Worm (Caenorhabditis elegans) whole organism, L4 larva: ENCODE results near the gene C55A1.7.

Experiments used
- D1046.2 ChIP-seq: fragments of 200-800 bp; sonication (Bioruptor generic); IDR thresholded peaks from 2 replicates; pipeline ENCODE4 v1.3.6; 2022; ENCODE audit warnings: missing genetic modification characterization, missing compliant biosample characterization
- T20F7.1 ChIP-seq: fragments of 200-800 bp; sonication (Bioruptor generic); optimal IDR thresholded peaks from 2 replicates; lab custom pipeline; 2018; ENCODE audit warnings: mild to moderate bottlenecking, missing genetic modification characterization, missing compliant biosample characterization
- T26A8.4 ChIP-seq: fragments of 200-800 bp; sonication (Bioruptor generic); IDR thresholded peaks from 2 replicates; pipeline ENCODE4 v1.3.6; 2022; ENCODE audit warnings: missing genetic modification characterization, missing compliant biosample characterization
- Y105C5A.15 ChIP-seq: fragments of 200-800 bp; sonication (Bioruptor generic); IDR thresholded peaks from 2 replicates; pipeline ENCODE4 v1.3.6; 2022; ENCODE audit warnings: missing genetic modification characterization, missing compliant biosample characterization
- Y48G9A.11 ChIP-seq: fragments of 200-800 bp; sonication (Bioruptor generic); IDR thresholded peaks from 2 replicates; pipeline ENCODE4 v1.3.6; 2022; ENCODE audit warnings: missing genetic modification reagents, missing genetic modification characterization, missing compliant biosample characterization
- ZK337.2 ChIP-seq: fragments of 200-800 bp; sonication (Bioruptor generic); IDR thresholded peaks from 2 replicates; pipeline ENCODE4 v1.3.6; 2022; ENCODE audit warnings: missing genetic modification reagents, missing genetic modification characterization, missing compliant biosample characterization
- aha-1 ChIP-seq: fragments of 150-350 bp; peaks from one replicate; lab custom pipeline; 2014; ENCODE audit warnings: missing biosample characterization, missing genetic modification characterization
- aly-2 ChIP-seq: sonication (generic microtip); optimal IDR thresholded peaks from 2 replicates; lab custom pipeline; 2018; ENCODE audit warnings: missing biosample characterization, missing genetic modification characterization
- ama-1 ChIP-seq: fragments of 150-350 bp; optimal IDR thresholded peaks from 2 replicates; lab custom pipeline; 2014; ENCODE audit warnings: inconsistent platforms, mixed read lengths
- ceh-28 ChIP-seq: fragments of 150-350 bp; optimal IDR thresholded peaks from 2 replicates; lab custom pipeline; 2014; ENCODE audit warnings: missing biosample characterization, missing genetic modification reagents, missing genetic modification characterization
- ceh-44 ChIP-seq: fragments of 200-800 bp; sonication (Bioruptor generic); IDR thresholded peaks from 2 replicates; pipeline ENCODE4 v1.3.6; 2022; ENCODE audit warnings: missing genetic modification reagents, missing genetic modification characterization, missing compliant biosample characterization
- ceh-62 ChIP-seq: sonication (generic microtip); optimal IDR thresholded peaks from 2 replicates; lab custom pipeline; 2017; ENCODE audit warnings: missing biosample characterization, missing genetic modification characterization
- ces-1 ChIP-seq: fragments of 150-350 bp; sonication (generic microtip); optimal IDR thresholded peaks from 4 replicates; lab custom pipeline; 2014; ENCODE audit warnings: missing biosample characterization, missing genetic modification reagents, missing genetic modification characterization
- cey-2 ChIP-seq: sonication (generic microtip); optimal IDR thresholded peaks from 3 replicates; lab custom pipeline; 2017; ENCODE audit warnings: missing genetic modification characterization, mild to moderate bottlenecking, missing compliant biosample characterization, antibody characterized with exemption, borderline replicate concordance; ENCODE audit not compliant: insufficient read depth
- dmd-6 ChIP-seq: fragments of 200-800 bp; sonication (Bioruptor generic); IDR thresholded peaks from 2 replicates; pipeline ENCODE4 v1.3.6; 2022; ENCODE audit warnings: missing genetic modification reagents, missing genetic modification characterization, missing compliant biosample characterization
- dpl-1 ChIP-seq: fragments of 150-350 bp; optimal IDR thresholded peaks from 2 replicates; lab custom pipeline; 2014; ENCODE audit warnings: missing biosample characterization, missing genetic modification reagents, missing genetic modification characterization
- egl-43 ChIP-seq: fragments of 200-800 bp; sonication (Bioruptor generic); IDR thresholded peaks from 2 replicates; pipeline ENCODE4 v1.3.6; 2022; ENCODE audit warnings: missing genetic modification reagents, missing genetic modification characterization, missing compliant biosample characterization
- fkh-10 ChIP-seq: fragments of 150-350 bp; optimal IDR thresholded peaks from 2 replicates; lab custom pipeline; 2014; ENCODE audit warnings: missing biosample characterization, missing genetic modification reagents, missing genetic modification characterization
- hlh-11 ChIP-seq: fragments of 200-800 bp; sonication (Bioruptor generic); optimal IDR thresholded peaks from 2 replicates; lab custom pipeline; 2018; ENCODE audit warnings: mild to moderate bottlenecking, missing genetic modification characterization, missing compliant biosample characterization
- hlh-30 ChIP-seq: sonication (generic microtip); optimal IDR thresholded peaks from 2 replicates; lab custom pipeline; 2017; ENCODE audit warnings: antibody characterized with exemption, mild to moderate bottlenecking, missing genetic modification characterization, missing compliant biosample characterization; ENCODE audit not compliant: insufficient read depth
- hmg-1.1 ChIP-seq: fragments of 200-800 bp; sonication (Bioruptor generic); IDR thresholded peaks from 2 replicates; pipeline ENCODE4 v1.3.6; 2022; ENCODE audit warnings: missing genetic modification reagents, missing genetic modification characterization, missing compliant biosample characterization
- jun-1 ChIP-seq: fragments of 150-350 bp; optimal IDR thresholded peaks from 2 replicates; lab custom pipeline; 2014; ENCODE audit warnings: missing biosample characterization, missing genetic modification reagents, missing genetic modification characterization
- lim-7 ChIP-seq: fragments of 200-800 bp; sonication (Bioruptor generic); IDR thresholded peaks from 2 replicates; pipeline ENCODE4 v1.3.6; 2022; ENCODE audit warnings: missing genetic modification characterization, missing compliant biosample characterization
- lin-13 ChIP-seq: fragments of 150-350 bp; optimal IDR thresholded peaks from 2 replicates; lab custom pipeline; 2014; ENCODE audit warnings: missing biosample characterization, missing genetic modification reagents, missing genetic modification characterization
- mxl-3 ChIP-seq: fragments of 200-800 bp; sonication (Bioruptor generic); optimal IDR thresholded peaks from 2 replicates; lab custom pipeline; 2018; ENCODE audit warnings: mild to moderate bottlenecking, missing genetic modification characterization, missing compliant biosample characterization
- nhr-10 ChIP-seq: fragments of 150-350 bp; optimal IDR thresholded peaks from 2 replicates; lab custom pipeline; 2014; ENCODE audit warnings: missing biosample characterization, missing genetic modification characterization
- nhr-11 ChIP-seq: fragments of 150-350 bp; optimal IDR thresholded peaks from 2 replicates; lab custom pipeline; 2014; ENCODE audit warnings: missing biosample characterization, missing genetic modification characterization
- nhr-111 ChIP-seq: fragments of 200-800 bp; sonication (Bioruptor generic); optimal IDR thresholded peaks from 2 replicates; lab custom pipeline; 2018; ENCODE audit warnings: mild to moderate bottlenecking, missing genetic modification characterization, missing compliant biosample characterization
- nhr-28 ChIP-seq: fragments of 150-350 bp; optimal IDR thresholded peaks from 2 replicates; lab custom pipeline; 2014; ENCODE audit warnings: missing biosample characterization, missing genetic modification characterization
- nhr-41 ChIP-seq: fragments of 200-800 bp; sonication (Bioruptor generic); IDR thresholded peaks from 2 replicates; pipeline ENCODE4 v1.3.6; 2022; ENCODE audit warnings: missing genetic modification reagents, missing genetic modification characterization, missing compliant biosample characterization
- snpc-1.2 ChIP-seq: fragments of 200-800 bp; sonication (Bioruptor generic); IDR thresholded peaks from 2 replicates; pipeline ENCODE4 v1.3.6; 2022; ENCODE audit warnings: missing genetic modification reagents, missing genetic modification characterization, missing compliant biosample characterization
- tra-1 ChIP-seq: fragments of 200-800 bp; sonication (Bioruptor generic); IDR thresholded peaks from 2 replicates; pipeline ENCODE4 v1.3.6; 2022; ENCODE audit warnings: missing genetic modification reagents, missing genetic modification characterization, missing compliant biosample characterization
- unc-130 ChIP-seq: sonication (generic microtip); optimal IDR thresholded peaks from 2 replicates; lab custom pipeline; 2016; ENCODE audit warnings: missing genetic modification reagents, missing genetic modification characterization, missing compliant biosample characterization
- zfp-2 ChIP-seq: sonication (generic microtip); optimal IDR thresholded peaks from 2 replicates; lab custom pipeline; 2016; ENCODE audit warnings: mild to moderate bottlenecking, missing genetic modification characterization, missing compliant biosample characterization
- zip-2 ChIP-seq: fragments of 150-350 bp; optimal IDR thresholded peaks from 2 replicates; lab custom pipeline; 2014; ENCODE audit warnings: missing biosample characterization, missing genetic modification characterization
- ztf-7 ChIP-seq: fragments of 150-350 bp; optimal IDR thresholded peaks from 2 replicates; lab custom pipeline; 2014; ENCODE audit warnings: missing biosample characterization, missing genetic modification characterization

The C55A1.7 gene

ce11 chrV:15658262-15659060 lies 11.0 kb upstream of the C55A1.7 start:
- TF ChIP-seq hlh-11 (tag; lab: Kevin White, UChicago) (peak; percentile 49), dmd-6 (GFP tag; lab: Robert Waterston, UW) (peak; percentile 49), nhr-11 (tag; lab: Kevin White, UChicago) (peak; percentile 4), hmg-1.1 (GFP tag; lab: Robert Waterston, UW) (no peak), aha-1 (peak; percentile 98)

ce11 chrV:15654124-15654523 lies 6.7 kb upstream of the C55A1.7 start, which contains the start of gene F53E4.2:
Gene F53E4.2, plus strand, starts transcription at chrV:15654424.
- TF ChIP-seq D1046.2 (GFP tag; lab: Robert Waterston, UW) (0 out of 2 replicates have a peak, but pooled peaks have one; percentile 16), nhr-28 (tag; lab: Kevin White, UChicago) (no peak)
- TF ChIP-seq, all 104 proteins: peak for 1

ce11 chrV:15652147-15652546 lies 4.7 kb upstream of the C55A1.7 start:
- TF ChIP-seq T26A8.4 (GFP tag; lab: Robert Waterston, UW) (0 out of 2 replicates have a peak, but pooled peaks have one; percentile 0), mxl-3 (GFP tag; lab: Kevin White, UChicago) (no peak), egl-43 (GFP tag; lab: Robert Waterston, UW) (0 out of 2 replicates have a peak, but pooled peaks have one; percentile 44), ama-1 (lab: Kevin White, UChicago) (peak; percentile 87), lin-13 (GFP tag; lab: Kevin White, UChicago) (no peak), lim-7 (GFP tag; lab: Robert Waterston, UW) (0 out of 2 replicates have a peak, but pooled peaks have one; percentile 34), jun-1 (no peak), snpc-1.2 (0 out of 2 replicates have a peak, but pooled peaks have one; percentile 47)

ce11 chrV:15650167-15650566 lies 2.7 kb upstream of the C55A1.7 start, which contains the start of gene sru-42:
Gene sru-42, plus strand, starts transcription at chrV:15650467.
- TF ChIP-seq T20F7.1 = no peak
- no peak for TF ChIP-seq aly-2 (tag; lab: Kevin White, UChicago)
- no peak for TF ChIP-seq Y48G9A.11 (GFP tag; lab: Robert Waterston, UW)
- TF ChIP-seq dmd-6 (GFP tag; lab: Robert Waterston, UW) = no peak
- no peak for TF ChIP-seq ces-1 (GFP tag; lab: Kevin White, UChicago)
- TF ChIP-seq ceh-28 (tag; lab: Kevin White, UChicago) = no peak
- TF ChIP-seq nhr-111 (GFP tag; lab: Kevin White, UChicago) = no peak
- TF ChIP-seq cey-2 (tag; lab: Kevin White, UChicago) = no peak

ce11 chrV:15644575-15644974 lies 2.9 kb downstream of the C55A1.7 start, which contains the start of gene str-23:
Gene str-23, plus strand, starts transcription at chrV:15644875.
- TF ChIP-seq unc-130 (GFP tag; lab: Kevin White, UChicago) (no peak), tra-1 (no peak), fkh-10 (GFP tag; lab: Kevin White, UChicago) (no peak), cey-2 (tag; lab: Kevin White, UChicago) (no peak), dmd-6 (GFP tag; lab: Robert Waterston, UW) (no peak), nhr-41 (no peak), hmg-1.1 (GFP tag; lab: Robert Waterston, UW) (no peak), ztf-7 (tag; lab: Kevin White, UChicago) (no peak), ceh-44 (no peak), hlh-30 (tag; lab: Kevin White, UChicago) (no peak), ZK337.2 (GFP tag; lab: Robert Waterston, UW) (no peak), nhr-10 (tag; lab: Kevin White, UChicago) (no peak), hlh-11 (tag; lab: Kevin White, UChicago) (no peak), zip-2 (no peak), Y105C5A.15 (GFP tag; lab: Robert Waterston, UW) (no peak), dpl-1 (GFP tag; lab: Kevin White, UChicago) (no peak), zfp-2 (tag; lab: Kevin White, UChicago) (no peak), ceh-62 (tag; lab: Kevin White, UChicago) (no peak)
